Worm (Caenorhabditis elegans) whole organism, young adult: Measurements from ENCODE around the gene tmem-218.

Experiments used
- B0035.1 ChIP-seq: sonication (generic microtip); optimal IDR thresholded peaks from 2 replicates; lab custom pipeline; 2016; ENCODE audit warnings: missing genetic modification characterization, mild to moderate bottlenecking, missing compliant biosample characterization, missing genotype, missing genetic modification reagents
- B0261.1 ChIP-seq: sonication (generic microtip); optimal IDR thresholded peaks from 2 replicates; lab custom pipeline; 2016; ENCODE audit warnings: mild to moderate bottlenecking, missing genetic modification characterization, moderate library complexity, missing compliant biosample characterization
- D2030.7 ChIP-seq: fragments of 200-800 bp; sonication (Bioruptor generic); IDR thresholded peaks from 2 replicates; pipeline ENCODE4 v1.3.6; 2022; ENCODE audit warnings: missing genetic modification reagents, missing genetic modification characterization, missing compliant biosample characterization
- F33H1.4 ChIP-seq: fragments of 200-800 bp; sonication (Bioruptor generic); IDR thresholded peaks from 2 replicates; pipeline ENCODE4 v1.3.6; 2022; ENCODE audit warnings: missing genetic modification reagents, missing genetic modification characterization, missing compliant biosample characterization
- F37B4.10 ChIP-seq: fragments of 200-800 bp; sonication (Bioruptor generic); IDR thresholded peaks from 2 replicates; pipeline ENCODE4 v1.3.6; 2022; ENCODE audit warnings: missing genetic modification characterization, missing compliant biosample characterization
- F49E8.2 ChIP-seq: sonication (generic microtip); optimal IDR thresholded peaks from 3 replicates; lab custom pipeline; 2017; ENCODE audit warnings: missing genetic modification characterization, mild to moderate bottlenecking, missing compliant biosample characterization, antibody characterized with exemption, moderate library complexity; ENCODE audit not compliant: insufficient read depth
- F57A8.1 ChIP-seq: fragments of 200-800 bp; sonication (Bioruptor generic); optimal IDR thresholded peaks from 2 replicates; lab custom pipeline; 2018; ENCODE audit warnings: mild to moderate bottlenecking, missing genetic modification characterization, moderate library complexity, missing compliant biosample characterization
- K11D2.4 ChIP-seq: fragments of 200-800 bp; sonication (Bioruptor generic); IDR thresholded peaks from 2 replicates; pipeline ENCODE4 v1.3.6; 2022; ENCODE audit warnings: missing genetic modification reagents, missing genetic modification characterization, missing compliant biosample characterization
- K12H6.12 ChIP-seq: fragments of 200-800 bp; sonication (Bioruptor generic); optimal IDR thresholded peaks from 2 replicates; lab custom pipeline; 2018; ENCODE audit warnings: mild to moderate bottlenecking, missing genetic modification characterization, missing compliant biosample characterization
- T26A5.8 ChIP-seq: sonication (generic microtip); optimal IDR thresholded peaks from 2 replicates; lab custom pipeline; 2016; ENCODE audit warnings: missing genetic modification characterization, missing compliant biosample characterization
- Y53G8AR.9 ChIP-seq: fragments of 200-800 bp; sonication (Bioruptor generic); conservative IDR thresholded peaks from 2 replicates; pipeline ENCODE4 v1.3.6; 2022; ENCODE audit warnings: missing genetic modification reagents, missing genetic modification characterization, missing compliant biosample characterization
- Y56A3A.18 ChIP-seq: fragments of 200-800 bp; sonication (Bioruptor generic); IDR thresholded peaks from 2 replicates; pipeline ENCODE4 v1.3.6; 2022; ENCODE audit warnings: missing genetic modification reagents, missing genetic modification characterization, missing compliant biosample characterization
- akir-1 ChIP-seq: fragments of 200-800 bp; sonication (Bioruptor generic); optimal IDR thresholded peaks from 2 replicates; lab custom pipeline; 2018; ENCODE audit warnings: mild to moderate bottlenecking, missing genetic modification characterization, moderate library complexity, missing compliant biosample characterization
- attf-5 ChIP-seq: fragments of 200-800 bp; sonication (Bioruptor generic); optimal IDR thresholded peaks from 2 replicates; lab custom pipeline; 2018; ENCODE audit warnings: mild to moderate bottlenecking, missing genetic modification characterization, missing compliant biosample characterization
- cebp-1 ChIP-seq, 2 experiments: fragments of 200-800 bp in 1 of 2; sonication (Bioruptor generic) in 1 of 2; sonication (generic microtip) in 1 of 2; IDR thresholded peaks in 1 of 2; optimal IDR thresholded peaks in 1 of 2; 2 replicates each; pipeline versions ENCODE4 v1.3.6 to Lab custom; 2017 to 2022; ENCODE audit warnings: missing compliant biosample characterization in 2 of 2, missing genetic modification characterization in 2 of 2, mild to moderate bottlenecking in 1 of 2, missing genetic modification reagents in 1 of 2, moderate library complexity in 1 of 2
- ceh-27 ChIP-seq: fragments of 200-800 bp; sonication (Bioruptor generic); optimal IDR thresholded peaks from 2 replicates; lab custom pipeline; 2018; ENCODE audit warnings: mild to moderate bottlenecking, missing genetic modification characterization, moderate library complexity, missing compliant biosample characterization
- ceh-79 ChIP-seq: sonication (generic microtip); optimal IDR thresholded peaks from 2 replicates; lab custom pipeline; 2017; ENCODE audit warnings: mild to moderate bottlenecking, missing genetic modification characterization, missing compliant biosample characterization
- ceh-91 ChIP-seq: fragments of 200-800 bp; sonication (Bioruptor generic); IDR thresholded peaks from 2 replicates; pipeline ENCODE4 v1.3.6; 2022; ENCODE audit warnings: missing genetic modification reagents, missing genetic modification characterization, missing compliant biosample characterization
- chd-7 ChIP-seq: sonication (generic microtip); optimal IDR thresholded peaks from 2 replicates; lab custom pipeline; 2016; ENCODE audit warnings: mild to moderate bottlenecking, missing genetic modification characterization, moderate library complexity, missing compliant biosample characterization
- die-1 ChIP-seq: sonication (generic microtip); optimal IDR thresholded peaks from 2 replicates; lab custom pipeline; 2016; ENCODE audit warnings: missing genotype, mild to moderate bottlenecking, missing genetic modification characterization, missing compliant biosample characterization
- dox-1 ChIP-seq: fragments of 200-800 bp; sonication (Bioruptor generic); IDR thresholded peaks from 2 replicates; pipeline ENCODE4 v1.3.6; 2022; ENCODE audit warnings: missing genetic modification reagents, missing genetic modification characterization, missing compliant biosample characterization
- ets-4 ChIP-seq: fragments of 200-800 bp; sonication (Bioruptor generic); optimal IDR thresholded peaks from 2 replicates; lab custom pipeline; 2018; ENCODE audit warnings: mild to moderate bottlenecking, missing genetic modification characterization, missing compliant biosample characterization
- hmg-1.2 ChIP-seq: fragments of 200-800 bp; sonication (Bioruptor generic); IDR thresholded peaks from 2 replicates; pipeline ENCODE4 v1.3.6; 2022; ENCODE audit warnings: missing genetic modification reagents, missing genetic modification characterization, missing compliant biosample characterization
- let-526 ChIP-seq: fragments of 200-800 bp; sonication (Bioruptor generic); IDR thresholded peaks from 2 replicates; pipeline ENCODE4 v1.3.6; 2022; ENCODE audit warnings: missing genetic modification reagents, missing genetic modification characterization, missing compliant biosample characterization
- lin-26 ChIP-seq: fragments of 200-800 bp; sonication (Bioruptor generic); IDR thresholded peaks from 2 replicates; pipeline ENCODE4 v1.3.6; 2022; ENCODE audit warnings: missing genetic modification reagents, missing genetic modification characterization, missing compliant biosample characterization
- lin-40 ChIP-seq: sonication (generic microtip); optimal IDR thresholded peaks from 2 replicates; lab custom pipeline; 2016; ENCODE audit warnings: missing genetic modification characterization, mild to moderate bottlenecking, missing compliant biosample characterization, missing genotype, missing genetic modification reagents
- lin-54 ChIP-seq: fragments of 200-800 bp; sonication (Bioruptor generic); optimal IDR thresholded peaks from 2 replicates; lab custom pipeline; 2018; ENCODE audit warnings: mild to moderate bottlenecking, missing genetic modification characterization, missing compliant biosample characterization
- lsl-1 ChIP-seq: fragments of 200-800 bp; sonication (Bioruptor generic); optimal IDR thresholded peaks from 2 replicates; lab custom pipeline; 2018; ENCODE audit warnings: mild to moderate bottlenecking, missing genetic modification characterization, moderate library complexity, missing compliant biosample characterization
- madf-10 ChIP-seq: sonication (generic microtip); optimal IDR thresholded peaks from 2 replicates; lab custom pipeline; 2016; ENCODE audit warnings: mild to moderate bottlenecking, missing genetic modification characterization, missing compliant biosample characterization
- madf-3 ChIP-seq: fragments of 200-800 bp; sonication (Bioruptor generic); IDR thresholded peaks from 2 replicates; pipeline ENCODE4 v1.3.6; 2022; ENCODE audit warnings: missing genetic modification reagents, missing genetic modification characterization, missing compliant biosample characterization
- madf-6 ChIP-seq: fragments of 200-800 bp; sonication (Bioruptor generic); IDR thresholded peaks from 2 replicates; pipeline ENCODE4 v1.3.6; 2022; ENCODE audit warnings: missing genetic modification reagents, missing genetic modification characterization, missing compliant biosample characterization
- mcd-1 ChIP-seq: fragments of 200-800 bp; sonication (Bioruptor generic); IDR thresholded peaks from 2 replicates; pipeline ENCODE4 v1.3.6; 2022; ENCODE audit warnings: missing genetic modification reagents, missing genetic modification characterization, missing compliant biosample characterization
- nfya-1 ChIP-seq: sonication (generic microtip); optimal IDR thresholded peaks from 2 replicates; lab custom pipeline; 2017; ENCODE audit warnings: antibody characterized with exemption, missing compliant biosample characterization, missing genetic modification characterization, borderline replicate concordance; ENCODE audit not compliant: insufficient read depth
- pbrm-1 ChIP-seq: fragments of 200-800 bp; sonication (Bioruptor generic); IDR thresholded peaks from 2 replicates; pipeline ENCODE4 v1.3.6; 2022; ENCODE audit warnings: missing genetic modification reagents, missing genetic modification characterization, missing compliant biosample characterization
- repo-1 ChIP-seq: sonication (generic microtip); optimal IDR thresholded peaks from 2 replicates; lab custom pipeline; 2017; ENCODE audit warnings: mild to moderate bottlenecking, missing genetic modification characterization, missing compliant biosample characterization
- rpc-1 ChIP-seq, 2 experiments: fragments of 150-350 bp in 1 of 2; sonication (generic microtip) in 1 of 2; optimal IDR thresholded peaks; 2 replicates each; lab custom pipeline; 2014 to 2018; ENCODE audit warnings: missing biosample characterization in 1 of 2, missing genetic modification characterization in 1 of 2, missing genetic modification reagents in 1 of 2, missing genotype in 1 of 2
- snpc-3.4 ChIP-seq: sonication (generic microtip); optimal IDR thresholded peaks from 2 replicates; lab custom pipeline; 2017; ENCODE audit warnings: missing genetic modification characterization, mild to moderate bottlenecking, missing compliant biosample characterization, antibody characterized with exemption, moderate library complexity, missing genotype, missing genetic modification reagents
- somi-1 ChIP-seq: fragments of 200-800 bp; sonication (Bioruptor generic); optimal IDR thresholded peaks from 2 replicates; lab custom pipeline; 2018; ENCODE audit warnings: mild to moderate bottlenecking, missing genetic modification characterization, missing compliant biosample characterization
- sptf-2 ChIP-seq: fragments of 200-800 bp; sonication (Bioruptor generic); optimal IDR thresholded peaks from 2 replicates; lab custom pipeline; 2018; ENCODE audit warnings: mild to moderate bottlenecking, missing genetic modification characterization, missing compliant biosample characterization
- tbp1 ChIP-seq: fragments of 200-800 bp; sonication (Bioruptor generic); optimal IDR thresholded peaks from 2 replicates; lab custom pipeline; 2018; ENCODE audit warnings: mild to moderate bottlenecking, missing genetic modification characterization, missing compliant biosample characterization
- zfh-2 ChIP-seq: fragments of 200-800 bp; sonication (Bioruptor generic); conservative IDR thresholded peaks from 2 replicates; pipeline ENCODE4 v1.3.6; 2022; ENCODE audit warnings: missing genetic modification reagents, missing genetic modification characterization, missing compliant biosample characterization
- ztf-22 ChIP-seq: fragments of 200-800 bp; sonication (Bioruptor generic); optimal IDR thresholded peaks from 2 replicates; lab custom pipeline; 2018; ENCODE audit warnings: mild to moderate bottlenecking, missing genetic modification characterization, moderate library complexity, missing compliant biosample characterization
- ztf-26 ChIP-seq: sonication (generic microtip); optimal IDR thresholded peaks from 2 replicates; lab custom pipeline; 2017; ENCODE audit warnings: missing genetic modification characterization, missing compliant biosample characterization

Gene tmem-218

ce11 chrX:17633166-17633565, 16.3 kb upstream of the tmem-218 start:
- TF ChIP-seq ztf-22: no peak
- TF ChIP-seq sptf-2 (GFP tag; lab: Kevin White, UChicago): no peak
- no peak for TF ChIP-seq ceh-79 (tag; lab: Kevin White, UChicago)
- no peak for TF ChIP-seq nfya-1 (tag; lab: Kevin White, UChicago)
- peak; percentile 58; the same call in 1 of the 2 replicates for TF ChIP-seq lin-26 (GFP tag; lab: Robert Waterston, UW)
- TF ChIP-seq D2030.7 (GFP tag; lab: Robert Waterston, UW): no peak
- peak; percentile 34; the same call in 1 of the 2 replicates for TF ChIP-seq dox-1 (GFP tag; lab: Robert Waterston, UW)
- peak; percentile 63 for TF ChIP-seq chd-7 (tag; lab: Kevin White, UChicago)
- TF ChIP-seq let-526: no peak
- no peak for TF ChIP-seq madf-3
- no peak for TF ChIP-seq lsl-1 (GFP tag; lab: Kevin White, UChicago)
- peak; percentile 69 for TF ChIP-seq zfh-2 (GFP tag; lab: Robert Waterston, UW)
- peak; percentile 4 for TF ChIP-seq K12H6.12 (tag; lab: Kevin White, UChicago)
- TF ChIP-seq Y56A3A.18 (GFP tag; lab: Robert Waterston, UW): 0 out of 2 replicates have a peak, but pooled peaks have one; percentile 37
- TF ChIP-seq rpc-1 (optimal IDR thresholded peaks at IDR 0.05; lab: Kevin White, UChicago): no peak
- no peak for TF ChIP-seq rpc-1 (tag; optimal IDR thresholded peaks at IDR 0.05; lab: Kevin White, UChicago)
- peak; percentile 25 for TF ChIP-seq die-1 (tag; lab: Kevin White, UChicago)
- TF ChIP-seq snpc-3.4 (tag; lab: Kevin White, UChicago): no peak
- TF ChIP-seq hmg-1.2 (GFP tag; lab: Robert Waterston, UW): 0 out of 2 replicates have a peak, but pooled peaks have one; percentile 11
- no peak for TF ChIP-seq ets-4
- TF ChIP-seq lin-40: peak; percentile 33
- TF ChIP-seq ztf-26 (tag; lab: Kevin White, UChicago): peak; percentile 86
- TF ChIP-seq attf-5 (GFP tag; lab: Kevin White, UChicago): peak; percentile 12
- TF ChIP-seq Y53G8AR.9 (GFP tag; lab: Robert Waterston, UW): no peak
- TF ChIP-seq somi-1: peak; percentile 74
- no peak for TF ChIP-seq madf-6 (GFP tag; lab: Robert Waterston, UW)
- no peak for TF ChIP-seq pbrm-1 (GFP tag; lab: Robert Waterston, UW)
- TF ChIP-seq mcd-1 (GFP tag; lab: Robert Waterston, UW): 0 out of 2 replicates have a peak, but pooled peaks have one; percentile 20
- peak; percentile 62 for TF ChIP-seq K11D2.4 (GFP tag; lab: Robert Waterston, UW)
- peak; percentile 34 for TF ChIP-seq ceh-27 (GFP tag; lab: Kevin White, UChicago)
- no peak for TF ChIP-seq ceh-91 (GFP tag; lab: Robert Waterston, UW)
- peak; percentile 26 for TF ChIP-seq akir-1 (GFP tag; lab: Kevin White, UChicago)
- no peak for TF ChIP-seq cebp-1 (GFP tag; IDR thresholded peaks at IDR 0.05; lab: Robert Waterston, UW)
- peak; percentile 27 for TF ChIP-seq cebp-1 (tag; optimal IDR thresholded peaks at IDR 0.05; lab: Kevin White, UChicago)
- TF ChIP-seq, all 124 proteins: peak for 17

ce11 chrX:17634245-17634644, 15.2 kb upstream of the tmem-218 start:
- no peak for TF ChIP-seq madf-6 (GFP tag; lab: Robert Waterston, UW)
- TF ChIP-seq ets-4: no peak
- no peak for TF ChIP-seq lin-54 (GFP tag; lab: Kevin White, UChicago)

- no peak for TF ChIP-seq B0261.1
- TF ChIP-seq ztf-22: peak; percentile 86
- no peak for TF ChIP-seq F33H1.4
- TF ChIP-seq F37B4.10 (GFP tag; lab: Robert Waterston, UW): no peak
- no peak for TF ChIP-seq nfya-1 (tag; lab: Kevin White, UChicago)
- no peak for TF ChIP-seq F57A8.1 (GFP tag; lab: Kevin White, UChicago)
- no peak for TF ChIP-seq B0035.1
- no peak for TF ChIP-seq rpc-1 (optimal IDR thresholded peaks at IDR 0.05; lab: Kevin White, UChicago)
- no peak for TF ChIP-seq rpc-1 (tag; optimal IDR thresholded peaks at IDR 0.05; lab: Kevin White, UChicago)
- peak; percentile 12 for TF ChIP-seq madf-10
- TF ChIP-seq cebp-1 (GFP tag; IDR thresholded peaks at IDR 0.05; lab: Robert Waterston, UW): no peak
- no peak for TF ChIP-seq cebp-1 (tag; optimal IDR thresholded peaks at IDR 0.05; lab: Kevin White, UChicago)
- TF ChIP-seq repo-1 (tag; lab: Kevin White, UChicago): no peak
- TF ChIP-seq let-526: no peak
- TF ChIP-seq tbp1 (GFP tag; lab: Kevin White, UChicago): peak; percentile 14
- no peak for TF ChIP-seq F49E8.2 (tag; lab: Kevin White, UChicago)
- TF ChIP-seq T26A5.8 (tag; lab: Kevin White, UChicago): no peak
- TF ChIP-seq pbrm-1 (GFP tag; lab: Robert Waterston, UW): 0 out of 2 replicates have a peak, but pooled peaks have one; percentile 25
Measured at ce11 chrX:17636326-17636735, 13.1 kb upstream of the tmem-218 start.
